Fruit fly (Drosophila melanogaster): Measurements from ENCODE around the gene CG6656.
A peak's percentile ranks its signal among the peaks of the same experiment; 100 is the strongest.

CG6656 gene

DNA sequence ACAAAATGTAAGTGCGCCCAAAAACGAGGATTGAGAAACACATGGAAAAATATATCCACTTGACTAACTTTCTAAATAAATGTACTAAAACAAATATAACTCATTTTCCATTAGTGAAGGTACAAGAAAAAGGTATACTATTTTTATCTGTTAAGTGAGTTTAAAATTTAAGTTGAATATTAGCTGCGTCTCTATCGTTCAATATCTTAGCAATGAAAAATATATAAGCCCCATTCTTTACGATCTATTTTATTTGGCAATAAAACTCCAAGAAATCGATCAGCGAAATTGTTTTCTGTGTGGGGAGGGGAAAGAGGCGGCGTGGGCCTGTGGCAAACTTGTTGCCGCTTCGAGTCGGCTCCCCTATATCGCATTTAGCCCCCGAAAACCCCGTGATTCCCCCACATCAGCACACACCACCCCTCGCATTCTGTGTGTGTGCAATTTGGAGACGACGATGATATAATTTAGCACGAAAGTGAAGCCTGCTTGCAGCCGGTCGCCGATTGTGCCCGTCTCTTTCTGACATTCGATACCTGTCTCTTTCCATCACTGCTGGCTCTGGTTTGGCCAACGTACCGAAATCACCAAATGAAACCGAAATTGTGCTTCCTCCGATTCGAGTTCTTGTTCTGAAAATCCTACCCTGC is 47.7 kb downstream of the CG6656 start (continued):
- TF ChIP-seq dac (GFP tag; optimal IDR thresholded peaks at IDR 0.05) = no peak
- peak; percentile 93 for TF ChIP-seq dsx (GFP tag; optimal IDR thresholded peaks at IDR 0.05; ENCODE audit: poor library complexity, severe bottlenecking)
- peak; percentile 86 for TF ChIP-seq CG10631 (GFP tag; optimal IDR thresholded peaks at IDR 0.05)
- TF ChIP-seq CG6792 (GFP tag; optimal IDR thresholded peaks at IDR 0.05) = peak; percentile 61
- peak; percentile 46; the same call in 2 of the 3 replicates for TF ChIP-seq CG6163 (GFP tag; IDR thresholded peaks at IDR 0.05)
- TF ChIP-seq spab (GFP tag; optimal IDR thresholded peaks at IDR 0.05) = peak; percentile 91
- TF ChIP-seq CG6854 (GFP tag; optimal IDR thresholded peaks at IDR 0.05) = no peak
- peak; percentile 63 for TF ChIP-seq CG11762 (GFP tag; optimal IDR thresholded peaks at IDR 0.05; ENCODE audit: insufficient read depth)
- TF ChIP-seq salr (GFP tag; optimal IDR thresholded peaks at IDR 0.05) = peak; percentile 73 to 79
- TF ChIP-seq Blimp-1 (GFP tag; optimal IDR thresholded peaks at IDR 0.05) = peak; percentile 90
- TF ChIP-seq CG11902 (GFP tag; optimal IDR thresholded peaks at IDR 0.05) = peak; percentile 60
- TF ChIP-seq CG6808 (GFP tag; optimal IDR thresholded peaks at IDR 0.05) = peak; percentile 90
- peak; percentile 50 for TF ChIP-seq topi (GFP tag; optimal IDR thresholded peaks at IDR 0.05)
- peak; percentile 61 for TF ChIP-seq net (GFP tag; optimal IDR thresholded peaks at IDR 0.05)
- peak; percentile 26 for TF ChIP-seq esn (GFP tag; optimal IDR thresholded peaks at IDR 0.05)
- TF ChIP-seq Eip93F (GFP tag; optimal IDR thresholded peaks at IDR 0.05) = no peak
- TF ChIP-seq CG15336 (GFP tag; IDR thresholded peaks at IDR 0.05) = peak; percentile 51
- no peak for TF ChIP-seq Sox102F (GFP tag; optimal IDR thresholded peaks at IDR 0.05)
- TF ChIP-seq CG4318 (GFP tag; optimal IDR thresholded peaks at IDR 0.05) = peak; percentile 20
- TF ChIP-seq CG31627 (GFP tag; optimal IDR thresholded peaks at IDR 0.05) = peak; percentile 18
- peak; percentile 77 for TF ChIP-seq pdm3 (GFP tag; optimal IDR thresholded peaks at IDR 0.05)
- TF ChIP-seq Lpt (GFP tag; optimal IDR thresholded peaks at IDR 0.05) = peak; percentile 34
- TF ChIP-seq Smox (GFP tag; optimal IDR thresholded peaks at IDR 0.05) = peak; percentile 14
- no peak for TF ChIP-seq eg (GFP tag; IDR thresholded peaks at IDR 0.05)
- peak; percentile 77 for TF ChIP-seq CG1621 (tag; optimal IDR thresholded peaks at IDR 0.05)
- TF ChIP-seq Sox14 (GFP tag; optimal IDR thresholded peaks at IDR 0.05) = peak; percentile 66
- TF ChIP-seq Hr4 (GFP tag; optimal IDR thresholded peaks at IDR 0.05) = peak; percentile 6
- TF ChIP-seq fkh (GFP tag; optimal IDR thresholded peaks at IDR 0.05) = no peak
- peak; percentile 53 for TF ChIP-seq Sox15 (GFP tag; optimal IDR thresholded peaks at IDR 0.05)
- TF ChIP-seq svp (GFP tag) = peak; percentile 66
- TF ChIP-seq CG32006 (GFP tag; optimal IDR thresholded peaks at IDR 0.05) = peak; percentile 68

DNA sequence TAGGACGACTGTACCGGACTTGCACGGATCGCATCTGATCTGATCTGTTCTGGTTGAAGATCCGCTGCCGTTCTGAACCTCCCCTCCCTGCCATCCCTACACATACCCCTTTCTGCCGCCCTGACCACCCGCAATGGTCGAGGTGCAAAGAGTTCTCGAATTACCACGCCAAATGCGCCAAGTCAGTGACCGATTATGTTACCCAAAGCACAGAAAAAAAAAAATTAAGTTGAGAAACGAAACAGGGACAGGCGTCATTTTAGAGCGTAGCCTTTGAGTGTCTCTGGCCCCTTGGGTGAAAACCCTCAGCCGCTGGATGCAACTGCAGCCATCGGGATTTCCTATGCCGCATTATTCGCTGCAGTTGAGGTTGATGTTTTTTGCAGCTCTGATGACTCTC is 48.6 kb downstream of the CG6656 start:
- TF ChIP-seq svp (GFP tag) (no peak), Eip78C (GFP tag) (peak; percentile 28), CG6163 (GFP tag; IDR thresholded peaks at IDR 0.05) (no peak), net (GFP tag; optimal IDR thresholded peaks at IDR 0.05) (no peak), cyc (GFP tag; optimal IDR thresholded peaks at IDR 0.05) (no peak)
